Worm (Caenorhabditis elegans): ENCODE data around the gene T24E12.10.

ce11 chrII:3757499-3757898 is 15.5 kb downstream of the T24E12.10 start, which contains the start of gene srx-111:
- TF ChIP-seq ceh-19 (GFP tag; optimal IDR thresholded peaks at IDR 0.05) (no peak), ceh-24 (tag; optimal IDR thresholded peaks at IDR 0.05) (no peak), hlh-15 (tag; optimal IDR thresholded peaks at IDR 0.05) (no peak), pha-4 (tag; optimal IDR thresholded peaks at IDR 0.05) (no peak), pqm-1 (tag; optimal IDR thresholded peaks at IDR 0.05) (no peak), unc-86 (tag; optimal IDR thresholded peaks at IDR 0.05) (no peak), ceh-2 (tag; optimal IDR thresholded peaks at IDR 0.05) (no peak), Y22D7AL.16 (tag; optimal IDR thresholded peaks at IDR 0.05) (no peak), pag-3 (tag; optimal IDR thresholded peaks at IDR 0.05; ENCODE audit: borderline replicate concordance) (no peak), K02D7.2 (tag; optimal IDR thresholded peaks at IDR 0.05) (no peak), ceh-6 (GFP tag; optimal IDR thresholded peaks at IDR 0.05) (no peak), dve-1 (tag; optimal IDR thresholded peaks at IDR 0.05) (no peak)
